Fruit fly (Drosophila melanogaster) whole organism, pupa: ENCODE data around the gene CG14332.

Experiments
- CG10348 ChIP-seq: fragments of 200-800 bp; sonication (Bioruptor generic); IDR thresholded peaks from 2 replicates; pipeline ENCODE4 v1.3.6; 2022; ENCODE audit warnings: missing biosample characterization, missing genetic modification characterization
- CG12605 ChIP-seq: fragments of 200-800 bp; sonication (Bioruptor generic); IDR thresholded peaks from 2 replicates; pipeline ENCODE4 v1.3.6; 2022; ENCODE audit warnings: missing biosample characterization, missing genetic modification characterization
- CG13204 ChIP-seq: fragments of 200-800 bp; sonication (Bioruptor generic); optimal IDR thresholded peaks from 2 replicates; lab custom pipeline; 2018; ENCODE audit warnings: missing biosample characterization, mild to moderate bottlenecking, missing genetic modification characterization, moderate library complexity
- CG14655 ChIP-seq: fragments of 200-800 bp; sonication (Bioruptor generic); optimal IDR thresholded peaks from 3 replicates; lab custom pipeline; 2017; ENCODE audit warnings: mild to moderate bottlenecking, missing biosample characterization, missing genetic modification reagents, missing genetic modification characterization
- CG15710 ChIP-seq: fragments of 200-800 bp; sonication (Bioruptor generic); optimal IDR thresholded peaks from 2 replicates; lab custom pipeline; 2018; ENCODE audit warnings: missing biosample characterization, mild to moderate bottlenecking, missing genetic modification characterization, moderate library complexity
- CG17806 ChIP-seq: fragments of 200-800 bp; sonication (Bioruptor generic); optimal IDR thresholded peaks from 2 replicates; lab custom pipeline; 2018; ENCODE audit warnings: missing biosample characterization, mild to moderate bottlenecking, missing genetic modification characterization, moderate library complexity
- CG32121 ChIP-seq: fragments of 200-800 bp; sonication (Bioruptor generic); IDR thresholded peaks from 2 replicates; pipeline ENCODE4 v1.3.6; 2022; ENCODE audit warnings: missing biosample characterization, missing genetic modification characterization
- CG34367 ChIP-seq: fragments of 200-800 bp; sonication (Bioruptor generic); optimal IDR thresholded peaks from 2 replicates; lab custom pipeline; 2018; ENCODE audit warnings: missing biosample characterization, mild to moderate bottlenecking, missing genetic modification characterization
- CG4496 ChIP-seq: fragments of 200-800 bp; sonication (Bioruptor generic); IDR thresholded peaks from 3 replicates; pipeline ENCODE4 v1.3.6; 2022; ENCODE audit warnings: missing biosample characterization, missing genetic modification characterization
- CG8159 ChIP-seq: fragments of 200-800 bp; sonication (Bioruptor generic); optimal IDR thresholded peaks from 3 replicates; lab custom pipeline; 2018; ENCODE audit warnings: missing biosample characterization, mild to moderate bottlenecking, missing genetic modification characterization, moderate library complexity
- CG8301 ChIP-seq: fragments of 200-800 bp; sonication (Bioruptor generic); optimal IDR thresholded peaks from 2 replicates; lab custom pipeline; 2018; ENCODE audit warnings: missing biosample characterization, mild to moderate bottlenecking, missing genetic modification characterization
- CG9948 ChIP-seq: fragments of 200-800 bp; sonication (Bioruptor generic); optimal IDR thresholded peaks from 2 replicates; lab custom pipeline; 2018; ENCODE audit warnings: missing biosample characterization, mild to moderate bottlenecking, missing genetic modification characterization, moderate library complexity
- D1 ChIP-seq: fragments of 200-800 bp; sonication (Bioruptor generic); optimal IDR thresholded peaks from 2 replicates; lab custom pipeline; 2018; ENCODE audit warnings: missing biosample characterization, mild to moderate bottlenecking, missing genetic modification characterization, moderate library complexity
- EcR ChIP-seq: fragments of 200-800 bp; sonication (Bioruptor generic); optimal IDR thresholded peaks from 3 replicates; lab custom pipeline; 2019; ENCODE audit warnings: missing biosample characterization, missing genetic modification characterization, mild to moderate bottlenecking, moderate library complexity, missing genetic modification reagents
- Ets98B ChIP-seq: fragments of 200-800 bp; sonication (Bioruptor generic); IDR thresholded peaks from 2 replicates; pipeline ENCODE4 v1.3.6; 2022; ENCODE audit warnings: missing biosample characterization, missing genetic modification characterization
- Pif1A ChIP-seq: fragments of 200-800 bp; sonication (Bioruptor generic); optimal IDR thresholded peaks from 3 replicates; lab custom pipeline; 2016; ENCODE audit warnings: missing biosample characterization, missing genetic modification characterization
- Pif1B ChIP-seq: fragments of 200-800 bp; sonication (Bioruptor generic); optimal IDR thresholded peaks from 3 replicates; lab custom pipeline; 2016; ENCODE audit warnings: missing biosample characterization, missing genetic modification characterization
- Snoo ChIP-seq: fragments of 200-800 bp; sonication (Bioruptor generic); optimal IDR thresholded peaks from 3 replicates; lab custom pipeline; 2017; ENCODE audit warnings: missing biosample characterization, mild to moderate bottlenecking, missing genetic modification characterization, inconsistent platforms
- fd96Ca ChIP-seq: fragments of 200-800 bp; sonication (Bioruptor generic); IDR thresholded peaks from 3 replicates; pipeline ENCODE4 v1.3.6; 2022; ENCODE audit warnings: missing biosample characterization, missing genetic modification characterization
- gl ChIP-seq: fragments of 200-800 bp; sonication (Bioruptor generic); optimal IDR thresholded peaks from 2 replicates; lab custom pipeline; 2018; ENCODE audit warnings: missing biosample characterization, mild to moderate bottlenecking, missing genetic modification characterization
- rn ChIP-seq: fragments of 200-800 bp; sonication (Bioruptor generic); IDR thresholded peaks from 2 replicates; pipeline ENCODE4 v1.3.6; 2022; ENCODE audit warnings: missing biosample characterization, missing genetic modification characterization

Gene CG14332

DNA sequence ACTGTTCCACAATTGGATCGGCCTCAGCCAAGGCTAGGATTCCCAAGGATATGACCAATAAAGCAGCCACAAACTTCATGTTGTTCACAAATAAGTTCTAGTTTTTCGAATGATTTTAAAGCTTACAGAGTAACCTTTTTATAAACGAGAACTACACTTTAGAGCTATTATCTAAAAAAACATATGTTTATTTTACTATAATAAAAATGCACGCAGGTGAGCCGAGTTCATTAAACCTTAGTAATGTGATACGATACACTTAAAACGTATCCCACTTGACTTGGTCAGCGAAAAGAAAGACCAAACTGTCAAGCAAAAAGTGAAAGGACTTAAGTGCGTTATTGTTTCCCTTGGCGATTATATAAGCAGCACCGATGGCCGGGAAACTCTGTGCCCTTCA, 12.3 kb upstream of the CG14332 start, which contains the start of gene CG44090:
Gene CG44090 (minus strand): TSS at position 101 of the 400 bp plus-strand sequence.
- TF ChIP-seq CG13204 (GFP tag; lab: Kevin White, UChicago): no peak

DNA sequence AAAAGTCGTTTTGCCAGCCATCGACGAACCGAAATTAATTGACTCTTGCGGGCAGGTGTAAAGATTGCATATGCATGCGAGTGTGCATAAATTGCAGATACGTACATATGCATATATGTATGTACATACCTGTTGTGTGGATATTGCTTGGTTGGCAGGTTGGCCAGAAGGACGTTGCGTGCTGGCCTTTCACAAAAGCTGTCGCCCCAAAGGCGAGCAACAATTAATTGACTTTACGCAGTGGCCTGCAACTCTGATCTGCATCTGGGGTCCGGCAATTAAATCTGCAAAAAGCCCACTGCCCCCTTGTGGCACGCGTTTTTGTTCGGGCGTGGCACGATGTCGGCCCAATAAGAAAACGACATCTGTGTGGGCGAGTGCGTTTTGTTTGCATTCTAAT, 11.1 kb upstream of the CG14332 start:
- TF ChIP-seq gl (tag; lab: Kevin White, UChicago): no peak
- no peak for TF ChIP-seq CG12605 (GFP tag; lab: Robert Waterston, UW)
- TF ChIP-seq Pif1B (GFP tag; lab: Kevin White, UChicago): no peak
- TF ChIP-seq CG8159 (tag; lab: Kevin White, UChicago): no peak
- no peak for TF ChIP-seq CG17806
- TF ChIP-seq D1 (tag; lab: Kevin White, UChicago): no peak
- TF ChIP-seq CG32121 (GFP tag; lab: Robert Waterston, UW): no peak
- no peak for TF ChIP-seq CG10348 (GFP tag; lab: Robert Waterston, UW)
- TF ChIP-seq Pif1A (GFP tag; lab: Kevin White, UChicago): no peak

DNA sequence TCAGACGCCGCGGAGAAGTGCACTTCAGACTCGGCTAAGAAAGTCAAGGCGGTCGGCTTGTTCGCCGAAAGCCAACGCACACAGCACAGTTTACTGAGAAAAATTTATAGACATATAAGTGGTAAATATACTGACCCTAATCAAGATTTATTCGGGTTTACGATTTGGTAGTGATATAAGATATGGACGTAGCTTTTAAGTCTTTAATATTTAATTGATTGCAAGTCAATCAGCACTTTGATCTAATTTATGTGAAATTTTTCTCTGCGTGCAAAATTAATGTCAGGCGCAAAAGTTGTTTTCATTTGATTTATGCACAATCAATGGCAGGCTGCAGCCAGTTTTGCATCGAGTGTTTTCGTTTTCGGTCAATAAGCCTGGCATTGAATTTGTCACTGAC, 8.5 kb upstream of the CG14332 start:
- TF ChIP-seq Pif1A (GFP tag; lab: Kevin White, UChicago): no peak
- TF ChIP-seq Pif1B (GFP tag; lab: Kevin White, UChicago): no peak
- peak; percentile 58 for TF ChIP-seq CG8301
- TF ChIP-seq CG9948 (tag; lab: Kevin White, UChicago): no peak
- peak; percentile 64 for TF ChIP-seq Ets98B
- peak; percentile 41 for TF ChIP-seq CG14655 (GFP tag; lab: Kevin White, UChicago)
- TF ChIP-seq CG13204 (GFP tag; lab: Kevin White, UChicago): no peak
- peak; percentile 74; the same call in 2 of the 3 replicates for TF ChIP-seq CG4496 (GFP tag; lab: Robert Waterston, UW)
- TF ChIP-seq CG32121 (GFP tag; lab: Robert Waterston, UW): peak; percentile 60
- no peak for TF ChIP-seq EcR (GFP tag; lab: Kevin White, UChicago)

DNA sequence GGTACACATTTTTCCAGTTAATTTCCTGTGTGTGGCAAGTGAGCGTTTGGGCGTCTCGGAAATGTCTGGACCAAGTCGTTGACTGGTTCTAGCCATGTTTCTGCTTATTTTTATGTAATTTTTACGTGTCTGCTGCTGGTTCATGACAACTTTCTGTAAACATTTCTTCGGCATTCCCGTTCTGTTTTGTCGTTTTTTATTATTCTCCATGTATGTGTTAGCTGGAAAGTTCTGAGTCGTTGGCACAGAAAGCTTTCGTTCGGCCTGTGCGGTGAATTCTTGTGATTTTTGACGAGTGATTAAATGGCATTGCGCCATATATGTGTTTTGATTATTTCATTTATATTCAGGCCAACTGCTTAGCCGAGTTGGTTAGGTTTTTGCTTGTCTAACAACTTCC, 4.3 kb upstream of the CG14332 start:
- TF ChIP-seq Snoo (tag; lab: Kevin White, UChicago) (no peak), CG14655 (GFP tag; lab: Kevin White, UChicago) (no peak), CG9948 (tag; lab: Kevin White, UChicago) (no peak), CG15710 (no peak), CG12605 (GFP tag; lab: Robert Waterston, UW) (no peak), EcR (GFP tag; lab: Kevin White, UChicago) (no peak), CG13204 (GFP tag; lab: Kevin White, UChicago) (no peak), gl (tag; lab: Kevin White, UChicago) (no peak), CG17806 (no peak), Pif1B (GFP tag; lab: Kevin White, UChicago) (no peak), fd96Ca (GFP tag; lab: Robert Waterston, UW) (no peak), Ets98B (no peak)
- TF ChIP-seq, all 21 proteins: peak for 0

DNA sequence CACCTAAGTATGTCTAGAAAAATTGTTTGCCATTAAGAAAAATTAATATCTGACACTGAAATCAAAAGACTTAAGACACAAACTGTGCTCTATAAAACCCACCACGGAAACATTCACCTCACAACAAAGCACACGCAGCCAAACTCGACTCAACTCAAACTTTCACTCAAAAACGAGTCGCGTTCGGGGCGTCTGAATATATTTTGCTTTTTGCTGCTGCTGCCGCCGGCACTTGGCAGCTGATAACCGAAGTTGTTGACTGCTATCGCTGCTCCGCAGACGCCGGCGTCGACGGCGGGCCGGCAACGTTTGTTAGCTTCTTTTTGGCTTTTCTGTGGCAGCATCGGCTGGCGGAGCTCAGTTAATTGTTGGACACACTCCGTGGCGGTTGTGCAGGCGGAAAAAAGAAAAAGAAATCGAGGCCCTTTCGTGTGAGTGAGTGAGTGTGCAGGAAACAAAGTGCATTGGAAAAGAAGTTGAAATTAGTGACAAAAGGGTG, 3.5 kb upstream of the CG14332 start, which contains the start of gene cysu:
Gene cysu (plus strand): TSS at position 352 of the 499 bp plus-strand sequence.
- TF ChIP-seq Pif1A (GFP tag; lab: Kevin White, UChicago) (no peak), CG12605 (GFP tag; lab: Robert Waterston, UW) (no peak), rn (no peak), CG4496 (GFP tag; lab: Robert Waterston, UW) (no peak), Snoo (tag; lab: Kevin White, UChicago) (no peak), gl (tag; lab: Kevin White, UChicago) (no peak), D1 (tag; lab: Kevin White, UChicago) (no peak), CG13204 (GFP tag; lab: Kevin White, UChicago) (no peak), CG32121 (GFP tag; lab: Robert Waterston, UW) (no peak), CG14655 (GFP tag; lab: Kevin White, UChicago) (no peak), CG15710 (no peak), fd96Ca (GFP tag; lab: Robert Waterston, UW) (no peak), CG10348 (GFP tag; lab: Robert Waterston, UW) (no peak), CG8159 (tag; lab: Kevin White, UChicago) (no peak), Pif1B (GFP tag; lab: Kevin White, UChicago) (no peak), CG34367 (tag; lab: Kevin White, UChicago) (no peak), CG9948 (tag; lab: Kevin White, UChicago) (no peak)

DNA sequence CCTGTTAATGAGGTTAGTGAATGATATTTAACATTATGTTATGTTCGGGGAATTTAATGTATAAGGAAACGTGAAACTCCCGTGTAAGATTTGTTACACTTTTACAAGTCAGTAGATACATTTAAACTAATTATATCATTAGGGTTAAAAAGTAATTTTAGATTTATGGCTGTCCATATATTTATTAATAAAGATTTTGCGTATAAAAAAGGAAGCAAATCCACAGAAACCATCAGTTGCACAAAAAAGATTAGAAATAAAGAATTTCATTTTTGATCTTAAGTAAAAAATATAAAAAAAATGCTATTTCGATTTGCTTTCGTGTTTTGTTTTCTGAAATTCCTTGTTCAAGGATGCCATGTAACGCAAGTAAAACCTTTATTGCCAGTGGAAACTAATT, 1.7 kb downstream of the CG14332 start, which contains the start of gene CG42835:
Gene CG42835 (plus strand): TSS at position 301 of the 400 bp plus-strand sequence.
- TF ChIP-seq CG34367 (tag; lab: Kevin White, UChicago) (no peak), CG13204 (GFP tag; lab: Kevin White, UChicago) (no peak), fd96Ca (GFP tag; lab: Robert Waterston, UW) (no peak), CG8301 (no peak), CG12605 (GFP tag; lab: Robert Waterston, UW) (no peak), EcR (GFP tag; lab: Kevin White, UChicago) (no peak), Snoo (tag; lab: Kevin White, UChicago) (no peak), Pif1A (GFP tag; lab: Kevin White, UChicago) (no peak), D1 (tag; lab: Kevin White, UChicago) (no peak), CG8159 (tag; lab: Kevin White, UChicago) (no peak), CG32121 (GFP tag; lab: Robert Waterston, UW) (no peak), Pif1B (GFP tag; lab: Kevin White, UChicago) (no peak), gl (tag; lab: Kevin White, UChicago) (no peak), CG9948 (tag; lab: Kevin White, UChicago) (no peak)
